Fruit fly (Drosophila melanogaster) whole organism, embryonic: ENCODE measurements around the gene CG2772.

Experiments used
- Blimp-1 ChIP-seq: fragments of 200-800 bp; sonication (Bioruptor generic); optimal IDR thresholded peaks from 3 replicates; lab custom pipeline; 2018; ENCODE audit warnings: missing biosample characterization, missing genetic modification characterization, mild to moderate bottlenecking, moderate library complexity, missing genetic modification reagents
- CG10267 ChIP-seq: fragments of 200-800 bp; sonication (Bioruptor generic); optimal IDR thresholded peaks from 2 replicates; lab custom pipeline; 2018; ENCODE audit warnings: missing biosample characterization, mild to moderate bottlenecking, missing genetic modification characterization, moderate library complexity
- CG10979 ChIP-seq: fragments of 200-800 bp; sonication (Bioruptor generic); optimal IDR thresholded peaks from 2 replicates; lab custom pipeline; 2018; ENCODE audit warnings: missing biosample characterization, mild to moderate bottlenecking, missing genetic modification characterization, moderate library complexity
- CG12391 ChIP-seq: fragments of 200-800 bp; sonication (Bioruptor generic); optimal IDR thresholded peaks from 3 replicates; lab custom pipeline; 2018; ENCODE audit warnings: missing biosample characterization, mild to moderate bottlenecking, missing genetic modification characterization, moderate library complexity
- CG15011 ChIP-seq: fragments of 200-800 bp; sonication (Bioruptor generic); optimal IDR thresholded peaks from 3 replicates; lab custom pipeline; 2018; ENCODE audit warnings: missing biosample characterization, mild to moderate bottlenecking, missing genetic modification characterization
- CG17361 ChIP-seq: fragments of 200-800 bp; sonication (Bioruptor generic); IDR thresholded peaks from 3 replicates; pipeline ENCODE4 v1.3.6; 2022; ENCODE audit warnings: missing biosample characterization, missing genetic modification characterization
- CG17829 ChIP-seq: fragments of 200-800 bp; optimal IDR thresholded peaks from 2 replicates; lab custom pipeline; 2019; ENCODE audit warnings: missing biosample characterization, mild to moderate bottlenecking, missing genetic modification characterization, moderate library complexity
- CG2678 ChIP-seq: fragments of 200-800 bp; sonication (Bioruptor generic); optimal IDR thresholded peaks from 3 replicates; lab custom pipeline; 2019; ENCODE audit warnings: missing biosample characterization, mild to moderate bottlenecking, missing genetic modification characterization, moderate library complexity
- CG30403 ChIP-seq: fragments of 200-800 bp; sonication (Bioruptor generic); optimal IDR thresholded peaks from 3 replicates; lab custom pipeline; 2016; ENCODE audit warnings: missing biosample characterization, missing genetic modification characterization
- CG31441 ChIP-seq: fragments of 200-800 bp; sonication (Bioruptor generic); IDR thresholded peaks from 2 replicates; pipeline ENCODE4 v1.3.6; 2022; ENCODE audit warnings: missing biosample characterization, missing genetic modification characterization
- CG33557 ChIP-seq: fragments of 200-800 bp; sonication (Bioruptor generic); optimal IDR thresholded peaks from 2 replicates; lab custom pipeline; 2019; ENCODE audit warnings: missing biosample characterization, mild to moderate bottlenecking, missing genetic modification characterization, moderate library complexity
- CG6175 ChIP-seq: fragments of 200-800 bp; sonication (Bioruptor generic); IDR thresholded peaks from 3 replicates; pipeline ENCODE4 v1.3.6; 2022; ENCODE audit warnings: missing biosample characterization, missing genetic modification characterization
- CG7839 ChIP-seq: fragments of 200-800 bp; sonication (Bioruptor generic); optimal IDR thresholded peaks from 3 replicates; lab custom pipeline; 2018; ENCODE audit warnings: missing biosample characterization, mild to moderate bottlenecking, missing genetic modification characterization, moderate library complexity
- CG8359 ChIP-seq: fragments of 200-800 bp; sonication (Bioruptor generic); optimal IDR thresholded peaks from 2 replicates; lab custom pipeline; 2017; ENCODE audit warnings: missing biosample characterization, mild to moderate bottlenecking, missing genetic modification characterization, borderline replicate concordance
- CG8388 ChIP-seq: fragments of 200-800 bp; sonication (Bioruptor generic); optimal IDR thresholded peaks from 2 replicates; lab custom pipeline; 2019; ENCODE audit warnings: missing biosample characterization, mild to moderate bottlenecking, missing genetic modification characterization, moderate library complexity
- CG9437 ChIP-seq: fragments of 200-800 bp; sonication (Bioruptor generic); optimal IDR thresholded peaks from 2 replicates; lab custom pipeline; 2018; ENCODE audit warnings: missing biosample characterization, mild to moderate bottlenecking, missing genetic modification characterization
- CG9817 ChIP-seq: fragments of 200-800 bp; sonication (Bioruptor generic); optimal IDR thresholded peaks from 2 replicates; lab custom pipeline; 2018; ENCODE audit warnings: missing biosample characterization, mild to moderate bottlenecking, missing genetic modification characterization, moderate library complexity
- CoRest ChIP-seq: fragments of 200-800 bp; sonication (Bioruptor generic); optimal IDR thresholded peaks from 3 replicates; lab custom pipeline; 2018; ENCODE audit warnings: missing biosample characterization, mild to moderate bottlenecking, missing genetic modification characterization, moderate library complexity
- D19A ChIP-seq: fragments of 200-800 bp; optimal IDR thresholded peaks from 3 replicates; lab custom pipeline; 2019; ENCODE audit warnings: missing biosample characterization, mild to moderate bottlenecking, missing genetic modification characterization, moderate library complexity
- Hr51 ChIP-seq, 2 experiments: fragments of 200-800 bp; sonication (Bioruptor generic); optimal IDR thresholded peaks; 2 replicates in 1 of 2; 3 replicates in 1 of 2; lab custom pipeline; 2016 to 2018; ENCODE audit warnings: missing biosample characterization in 2 of 2, missing genetic modification characterization in 2 of 2, mild to moderate bottlenecking in 1 of 2, moderate library complexity in 1 of 2
- Lpt ChIP-seq: fragments of >200 bp; optimal IDR thresholded peaks from 2 replicates; lab custom pipeline; 2018; ENCODE audit warnings: missing biosample characterization, missing genetic modification characterization
- NC2α ChIP-seq: fragments of 200-800 bp; sonication (Bioruptor generic); optimal IDR thresholded peaks from 2 replicates; lab custom pipeline; 2016; ENCODE audit warnings: missing biosample characterization, missing genetic modification characterization
- Oli ChIP-seq: fragments of 200-800 bp; sonication (Bioruptor generic); optimal IDR thresholded peaks from 2 replicates; lab custom pipeline; 2018; ENCODE audit warnings: missing biosample characterization, mild to moderate bottlenecking, missing genetic modification characterization, moderate library complexity
- PHDP ChIP-seq: fragments of 200-800 bp; sonication (Bioruptor generic); optimal IDR thresholded peaks from 3 replicates; lab custom pipeline; 2018; ENCODE audit warnings: missing biosample characterization, mild to moderate bottlenecking, missing genetic modification characterization, moderate library complexity
- Pdp1 ChIP-seq, 2 experiments: fragments of 200-800 bp; sonication (Bioruptor generic); optimal IDR thresholded peaks; 3 replicates each; lab custom pipeline; 2016; ENCODE audit warnings: missing biosample characterization in 2 of 2, missing genetic modification characterization in 2 of 2, mild to moderate bottlenecking in 1 of 2, moderate library complexity in 1 of 2
- Stat92E ChIP-seq, 3 experiments: fragments of >200 bp in 2 of 3; fragments of 200-800 bp in 1 of 3; sonication (Bioruptor generic) in 1 of 3; optimal IDR thresholded peaks; 2 replicates each; lab custom pipeline; 2017 to 2019; ENCODE audit warnings: missing biosample characterization in 3 of 3, missing genetic modification characterization in 3 of 3, mild to moderate bottlenecking in 1 of 3, moderate library complexity in 1 of 3
- Xrp1 ChIP-seq: fragments of 200-800 bp; sonication (Bioruptor generic); IDR thresholded peaks from 2 replicates; pipeline ENCODE4 v1.3.6; 2022; ENCODE audit warnings: missing biosample characterization, missing genetic modification characterization
- dmrt99B ChIP-seq: fragments of 200-800 bp; sonication (Bioruptor generic); optimal IDR thresholded peaks from 2 replicates; lab custom pipeline; 2018; ENCODE audit warnings: missing biosample characterization, mild to moderate bottlenecking, missing genetic modification characterization, moderate library complexity
- eve ChIP-seq, 2 experiments: fragments of >200 bp; optimal IDR thresholded peaks; 2 replicates each; lab custom pipeline; 2017; ENCODE audit warnings: missing biosample characterization in 2 of 2, missing genetic modification characterization in 2 of 2
- fd96Cb ChIP-seq: fragments of 200-800 bp; sonication (Bioruptor generic); optimal IDR thresholded peaks from 2 replicates; lab custom pipeline; 2018; ENCODE audit warnings: missing biosample characterization, mild to moderate bottlenecking, missing genetic modification characterization, moderate library complexity
- gem ChIP-seq: fragments of 200-800 bp; sonication (Bioruptor generic); optimal IDR thresholded peaks from 2 replicates; lab custom pipeline; 2019; ENCODE audit warnings: missing biosample characterization, mild to moderate bottlenecking, missing genetic modification characterization, moderate library complexity
- grau ChIP-seq: fragments of 200-800 bp; optimal IDR thresholded peaks from 3 replicates; lab custom pipeline; 2019; ENCODE audit warnings: missing biosample characterization, mild to moderate bottlenecking, missing genetic modification characterization, moderate library complexity
- gsb-n ChIP-seq: fragments of 200-800 bp; sonication (Bioruptor generic); optimal IDR thresholded peaks from 3 replicates; lab custom pipeline; 2018; ENCODE audit warnings: missing biosample characterization, mild to moderate bottlenecking, missing genetic modification characterization
- lola ChIP-seq, 3 experiments: fragments of >200 bp in 2 of 3; fragments of 200-800 bp in 1 of 3; sonication (Bioruptor generic) in 1 of 3; optimal IDR thresholded peaks; 2 replicates each; lab custom pipeline; 2017 to 2019; ENCODE audit warnings: missing biosample characterization in 3 of 3, missing genetic modification characterization in 3 of 3, mild to moderate bottlenecking in 1 of 3, moderate library complexity in 1 of 3
- nmo ChIP-seq: fragments of 200-800 bp; sonication (Bioruptor generic); optimal IDR thresholded peaks from 2 replicates; lab custom pipeline; 2018; ENCODE audit warnings: missing biosample characterization, mild to moderate bottlenecking, missing genetic modification characterization, moderate library complexity
- pan ChIP-seq, 4 experiments: fragments of >200 bp in 3 of 4; fragments of 200-800 bp in 1 of 4; sonication (Bioruptor generic) in 1 of 4; optimal IDR thresholded peaks in 3 of 4; IDR thresholded peaks in 1 of 4; 2 replicates each; pipeline versions ENCODE4 v1.3.6 to Lab custom; 2017 to 2022; ENCODE audit warnings: missing biosample characterization in 2 of 4, missing genetic modification characterization in 2 of 4, mixed read lengths in 1 of 4
- pfk ChIP-seq: fragments of 200-800 bp; sonication (Bioruptor generic); optimal IDR thresholded peaks from 2 replicates; lab custom pipeline; 2018; ENCODE audit warnings: missing biosample characterization, mild to moderate bottlenecking, missing genetic modification characterization, moderate library complexity
- row ChIP-seq: fragments of 200-800 bp; sonication (Bioruptor generic); IDR thresholded peaks from 3 replicates; pipeline ENCODE4 v1.3.6; 2022; ENCODE audit warnings: missing biosample characterization, missing genetic modification characterization
- sc ChIP-seq, 3 experiments: fragments of >200 bp in 2 of 3; fragments of 200-800 bp in 1 of 3; sonication (Bioruptor generic) in 1 of 3; optimal IDR thresholded peaks; 2 replicates in 2 of 3; 3 replicates in 1 of 3; lab custom pipeline; 2017; ENCODE audit warnings: mild to moderate bottlenecking in 1 of 3, missing biosample characterization in 1 of 3, missing genetic modification characterization in 1 of 3, missing genetic modification reagents in 1 of 3
- scrt ChIP-seq: fragments of 200-800 bp; sonication (Bioruptor generic); optimal IDR thresholded peaks from 2 replicates; lab custom pipeline; 2018; ENCODE audit warnings: missing biosample characterization, mild to moderate bottlenecking, missing genetic modification characterization, moderate library complexity
- seq ChIP-seq: fragments of 200-800 bp; sonication (Bioruptor generic); IDR thresholded peaks from 2 replicates; pipeline ENCODE4 v1.3.6; 2022; ENCODE audit warnings: missing biosample characterization, missing genetic modification characterization
- sim ChIP-seq: fragments of 200-800 bp; sonication (Bioruptor generic); IDR thresholded peaks from 2 replicates; pipeline ENCODE4 v1.3.6; 2022; ENCODE audit warnings: missing biosample characterization, missing genetic modification characterization
- slbo ChIP-seq: fragments of 200-800 bp; sonication (Bioruptor generic); IDR thresholded peaks from 2 replicates; pipeline ENCODE4 v1.3.6; 2022; ENCODE audit warnings: missing biosample characterization, missing genetic modification characterization
- slou ChIP-seq: fragments of 200-800 bp; sonication (Bioruptor generic); optimal IDR thresholded peaks from 3 replicates; lab custom pipeline; 2016; ENCODE audit warnings: missing biosample characterization, missing genetic modification characterization
- tap ChIP-seq: fragments of 200-800 bp; optimal IDR thresholded peaks from 3 replicates; lab custom pipeline; 2019; ENCODE audit warnings: missing biosample characterization, mild to moderate bottlenecking, missing genetic modification characterization, moderate library complexity
- tgo ChIP-seq: fragments of 200-800 bp; sonication (Bioruptor generic); IDR thresholded peaks from 3 replicates; pipeline ENCODE4 v1.3.6; 2022; ENCODE audit warnings: missing biosample characterization, missing genetic modification characterization
- vnd ChIP-seq: fragments of 200-800 bp; sonication (Bioruptor generic); IDR thresholded peaks from 3 replicates; pipeline ENCODE4 v1.3.6; 2022; ENCODE audit warnings: missing biosample characterization, missing genetic modification characterization; ENCODE audit not compliant: partially characterized antibody

The CG2772 gene

DNA sequence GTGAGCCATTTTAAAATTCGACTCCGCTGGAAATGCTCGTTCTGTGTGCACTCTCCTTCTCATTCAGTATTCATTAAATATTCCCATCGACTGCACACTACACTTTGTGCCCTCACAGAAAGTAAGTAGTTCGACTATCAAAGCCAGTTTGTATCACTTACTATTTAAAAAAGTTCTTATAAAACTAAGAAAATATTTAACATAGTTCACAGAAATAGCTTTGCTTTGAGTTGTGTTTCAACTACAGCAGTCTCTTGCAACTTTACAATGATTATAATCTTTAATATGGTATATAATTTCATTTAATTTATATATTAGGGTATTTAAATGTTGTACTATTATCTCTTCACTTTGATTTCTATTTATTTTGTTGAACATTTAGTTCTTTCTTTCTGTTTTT, 6.3 kb upstream of the CG2772 start (continued):
- TF ChIP-seq CG15011 (GFP tag; lab: Kevin White, UChicago) (no peak), CG8359 (GFP tag; lab: Kevin White, UChicago) (no peak), grau (tag; lab: Kevin White, UChicago) (peak; percentile 26), CG2678 (tag; lab: Kevin White, UChicago) (peak; percentile 27), CG7839 (tag; lab: Kevin White, UChicago) (peak; percentile 16), CG9437 (GFP tag; lab: Kevin White, UChicago) (peak; percentile 10), CG17361 (GFP tag; lab: Robert Waterston, UW) (peak; percentile 14; the same call in 1 of the 3 replicates), Xrp1 (GFP tag; lab: Robert Waterston, UW) (peak; percentile 51), eve (GFP tag; optimal IDR thresholded peaks at IDR 0.05; lab: Kevin White, UChicago) (peak in 1 of 2 experiments; percentile 2), Hr51 (GFP tag; optimal IDR thresholded peaks at IDR 0.05; lab: Kevin White, UChicago) (peak in 1 of 2 experiments; percentile 11), gsb-n (peak; percentile 53), D19A (tag; lab: Kevin White, UChicago) (peak; percentile 98), row (GFP tag; lab: Robert Waterston, UW) (peak; percentile 52), sim (GFP tag; lab: Robert Waterston, UW) (no peak), nmo (peak; percentile 52), slou (GFP tag; lab: Kevin White, UChicago) (no peak), CG10267 (tag; lab: Kevin White, UChicago) (peak; percentile 30), CG31441 (GFP tag; lab: Robert Waterston, UW) (peak; percentile 36; the same call in 1 of the 2 replicates), Lpt (GFP tag; lab: Kevin White, UChicago) (no peak), sc (optimal IDR thresholded peaks at IDR 0.05; lab: Kevin White, UChicago) (no peak), sc (GFP tag; optimal IDR thresholded peaks at IDR 0.05; lab: Kevin White, UChicago) (peak; percentile 12), dmrt99B (tag; lab: Kevin White, UChicago) (peak; percentile 34), scrt (GFP tag; lab: Kevin White, UChicago) (no peak), CG8388 (peak; percentile 37), CG30403 (GFP tag; lab: Kevin White, UChicago) (peak; percentile 3), CG9817 (no peak), CG17829 (tag; lab: Kevin White, UChicago) (peak; percentile 36), slbo (GFP tag; lab: Robert Waterston, UW) (no peak), tgo (no peak), lola (GFP tag; optimal IDR thresholded peaks at IDR 0.05; lab: Kevin White, UChicago) (peak in 1 of 3 experiments; percentile 70), CG12391 (tag; lab: Kevin White, UChicago) (peak; percentile 37), vnd (no peak), pan (optimal IDR thresholded peaks at IDR 0.05; lab: Kevin White, UChicago) (no peak), pan (GFP tag; optimal IDR thresholded peaks at IDR 0.05 in 1 of 2, IDR thresholded peaks at IDR 0.05 in 1 of 2) (no peak), fd96Cb (tag; lab: Kevin White, UChicago) (peak; percentile 20), CG6175 (GFP tag; lab: Robert Waterston, UW) (no peak), seq (GFP tag; lab: Robert Waterston, UW) (no peak), Blimp-1 (GFP tag; lab: Kevin White, UChicago) (peak; percentile 44), PHDP (tag; lab: Kevin White, UChicago) (peak; percentile 24), Pdp1 (GFP tag; optimal IDR thresholded peaks at IDR 0.05; lab: Kevin White, UChicago) (no peak), Oli (tag; lab: Kevin White, UChicago) (no peak), tap (tag; lab: Kevin White, UChicago) (no peak), CoRest (tag; lab: Kevin White, UChicago) (peak; percentile 23), Stat92E (GFP tag; optimal IDR thresholded peaks at IDR 0.05; lab: Kevin White, UChicago) (peak in 1 of 3 experiments; percentile 50), CG10979 (tag; lab: Kevin White, UChicago) (peak; percentile 63), NC2α (GFP tag; lab: Kevin White, UChicago) (no peak), pfk (GFP tag; lab: Kevin White, UChicago) (no peak), CG33557 (peak; percentile 31), gem (tag; lab: Kevin White, UChicago) (peak; percentile 70)
